Fruit fly (Drosophila melanogaster) whole organism, embryonic: ENCODE data around the gene CG12289.

ENCODE experiments used
- CG11560 ChIP-seq: fragments of 200-800 bp; sonication (Bioruptor generic); IDR thresholded peaks from 3 replicates; pipeline ENCODE4 v1.3.6; 2022; ENCODE audit warnings: missing biosample characterization, missing genetic modification characterization
- CG1233 ChIP-seq: fragments of 200-800 bp; sonication (Bioruptor generic); optimal IDR thresholded peaks from 4 replicates; lab custom pipeline; 2018; ENCODE audit warnings: missing biosample characterization, mild to moderate bottlenecking, missing genetic modification characterization
- CG1529 ChIP-seq: fragments of 200-800 bp; sonication (Bioruptor generic); optimal IDR thresholded peaks from 3 replicates; lab custom pipeline; 2018; ENCODE audit warnings: missing biosample characterization, missing genetic modification characterization
- CG17186 ChIP-seq: fragments of 200-800 bp; sonication (Bioruptor generic); optimal IDR thresholded peaks from 3 replicates; lab custom pipeline; 2017; ENCODE audit warnings: missing biosample characterization, missing genetic modification reagents, missing genetic modification characterization
- CG17328 ChIP-seq: fragments of 200-800 bp; sonication (Bioruptor generic); IDR thresholded peaks from 2 replicates; pipeline ENCODE4 v1.3.6; 2022; ENCODE audit warnings: missing biosample characterization, missing genetic modification characterization
- CG17359 ChIP-seq: fragments of 200-800 bp; sonication (Bioruptor generic); optimal IDR thresholded peaks from 3 replicates; lab custom pipeline; 2018; ENCODE audit warnings: missing biosample characterization, mild to moderate bottlenecking, missing genetic modification characterization, moderate library complexity
- CG17912 ChIP-seq: fragments of 200-800 bp; sonication (Bioruptor generic); optimal IDR thresholded peaks from 2 replicates; lab custom pipeline; 2018; ENCODE audit warnings: missing biosample characterization, mild to moderate bottlenecking, missing genetic modification characterization
- CG18262 ChIP-seq: fragments of 200-800 bp; optimal IDR thresholded peaks from 3 replicates; lab custom pipeline; 2019; ENCODE audit warnings: missing biosample characterization, mild to moderate bottlenecking, missing genetic modification characterization, moderate library complexity
- CG1832 ChIP-seq: fragments of 200-800 bp; sonication (Bioruptor generic); optimal IDR thresholded peaks from 2 replicates; lab custom pipeline; 2017; ENCODE audit warnings: missing biosample characterization, mild to moderate bottlenecking, missing genetic modification characterization, inconsistent platforms
- CG2199 ChIP-seq: fragments of 200-800 bp; sonication (Bioruptor generic); IDR thresholded peaks from 3 replicates; pipeline ENCODE4 v1.3.6; 2022; ENCODE audit warnings: missing biosample characterization, missing genetic modification characterization
- CG2202 ChIP-seq: fragments of 200-800 bp; sonication (Bioruptor generic); optimal IDR thresholded peaks from 2 replicates; lab custom pipeline; 2018; ENCODE audit warnings: missing biosample characterization, mild to moderate bottlenecking, missing genetic modification characterization
- CG2889 ChIP-seq: fragments of 200-800 bp; sonication (Bioruptor generic); IDR thresholded peaks from 3 replicates; pipeline ENCODE4 v1.3.6; 2022; ENCODE audit warnings: missing biosample characterization, missing genetic modification characterization
- CG3065 ChIP-seq: fragments of 200-800 bp; sonication (Bioruptor generic); optimal IDR thresholded peaks from 2 replicates; lab custom pipeline; 2016; ENCODE audit warnings: missing biosample characterization, missing genetic modification characterization
- CG32767 ChIP-seq: fragments of 200-800 bp; sonication (Bioruptor generic); IDR thresholded peaks from 2 replicates; pipeline ENCODE4 v1.3.6; 2022; ENCODE audit warnings: missing biosample characterization, missing genetic modification characterization
- CG4282 ChIP-seq: fragments of 200-800 bp; sonication (Bioruptor generic); optimal IDR thresholded peaks from 2 replicates; lab custom pipeline; 2016; ENCODE audit warnings: missing biosample characterization, missing genetic modification characterization
- CG5245 ChIP-seq: fragments of 200-800 bp; sonication (Bioruptor generic); optimal IDR thresholded peaks from 3 replicates; lab custom pipeline; 2016; ENCODE audit warnings: missing biosample characterization, missing genetic modification characterization
- CG6175 ChIP-seq: fragments of 200-800 bp; sonication (Bioruptor generic); IDR thresholded peaks from 3 replicates; pipeline ENCODE4 v1.3.6; 2022; ENCODE audit warnings: missing biosample characterization, missing genetic modification characterization
- CG7556 ChIP-seq: fragments of 200-800 bp; sonication (Bioruptor generic); optimal IDR thresholded peaks from 2 replicates; lab custom pipeline; 2017; ENCODE audit warnings: missing biosample characterization, mild to moderate bottlenecking, missing genetic modification characterization
- CG7786 ChIP-seq: fragments of 200-800 bp; sonication (Bioruptor generic); optimal IDR thresholded peaks from 2 replicates; lab custom pipeline; 2016; ENCODE audit warnings: missing biosample characterization, missing genetic modification characterization
- CG8290 ChIP-seq, 3 experiments: fragments of 200-800 bp; sonication (Bioruptor generic); optimal IDR thresholded peaks; 2 replicates each; lab custom pipeline; 2016 to 2019; ENCODE audit warnings: missing biosample characterization in 3 of 3, missing genetic modification characterization in 3 of 3, mild to moderate bottlenecking in 2 of 3, moderate library complexity in 1 of 3
- CG9215 ChIP-seq: fragments of 200-800 bp; sonication (Bioruptor generic); IDR thresholded peaks from 2 replicates; pipeline ENCODE4 v1.3.6; 2022; ENCODE audit warnings: missing biosample characterization, missing genetic modification characterization
- Dbx ChIP-seq: fragments of 200-800 bp; sonication (Bioruptor generic); IDR thresholded peaks from 3 replicates; pipeline ENCODE4 v1.3.6; 2022; ENCODE audit warnings: missing biosample characterization, missing genetic modification characterization
- Dfd ChIP-seq, 2 experiments: fragments of >200 bp; optimal IDR thresholded peaks; 2 replicates each; lab custom pipeline; 2017; ENCODE audit warnings: missing biosample characterization in 2 of 2, missing genetic modification characterization in 2 of 2
- E2f1 ChIP-seq: fragments of 200-800 bp; sonication (Bioruptor generic); IDR thresholded peaks from 2 replicates; pipeline ENCODE4 v1.3.6; 2022; ENCODE audit warnings: missing biosample characterization, missing genetic modification characterization
- Eip74EF ChIP-seq, 2 experiments: fragments of 200-800 bp in 1 of 2; fragments of >200 bp in 1 of 2; sonication (Bioruptor generic) in 1 of 2; optimal IDR thresholded peaks; 2 replicates each; lab custom pipeline; 2017 to 2019; ENCODE audit warnings: missing biosample characterization in 2 of 2, missing genetic modification characterization in 2 of 2, mild to moderate bottlenecking in 1 of 2, moderate library complexity in 1 of 2
- Fer3 ChIP-seq: fragments of 200-800 bp; sonication (Bioruptor generic); optimal IDR thresholded peaks from 2 replicates; lab custom pipeline; 2018; ENCODE audit warnings: missing biosample characterization, mild to moderate bottlenecking, missing genetic modification characterization, moderate library complexity
- HHEX ChIP-seq: fragments of 200-800 bp; sonication (Bioruptor generic); optimal IDR thresholded peaks from 3 replicates; lab custom pipeline; 2017; ENCODE audit warnings: missing biosample characterization, mild to moderate bottlenecking, missing genetic modification characterization, missing genetic modification reagents
- HLH54F ChIP-seq: fragments of 200-800 bp; sonication (Bioruptor generic); optimal IDR thresholded peaks from 3 replicates; lab custom pipeline; 2016; ENCODE audit warnings: missing biosample characterization, missing genetic modification characterization
- HmgZ ChIP-seq: fragments of 200-800 bp; sonication (Bioruptor generic); optimal IDR thresholded peaks from 2 replicates; lab custom pipeline; 2018; ENCODE audit warnings: missing biosample characterization, mild to moderate bottlenecking, missing genetic modification characterization
- Hr39 ChIP-seq: fragments of >200 bp; optimal IDR thresholded peaks from 2 replicates; lab custom pipeline; 2017
- Hsf ChIP-seq: fragments of 200-800 bp; sonication (Bioruptor generic); optimal IDR thresholded peaks from 3 replicates; lab custom pipeline; 2016; ENCODE audit warnings: missing biosample characterization, missing genetic modification characterization
- Nf-YC ChIP-seq: fragments of 200-800 bp; optimal IDR thresholded peaks from 3 replicates; lab custom pipeline; 2019; ENCODE audit warnings: missing biosample characterization, mild to moderate bottlenecking, missing genetic modification characterization, moderate library complexity
- Sry-β ChIP-seq: fragments of 200-800 bp; sonication (Bioruptor generic); optimal IDR thresholded peaks from 2 replicates; lab custom pipeline; 2018; ENCODE audit warnings: missing biosample characterization, mild to moderate bottlenecking, missing genetic modification characterization, moderate library complexity
- abd-A ChIP-seq: fragments of 200-800 bp; sonication (Bioruptor generic); optimal IDR thresholded peaks from 3 replicates; lab custom pipeline; 2019; ENCODE audit warnings: missing biosample characterization, mild to moderate bottlenecking, missing genetic modification characterization, moderate library complexity
- cg ChIP-seq: fragments of 200-800 bp; sonication (Bioruptor generic); optimal IDR thresholded peaks from 3 replicates; lab custom pipeline; 2019; ENCODE audit warnings: missing biosample characterization, mild to moderate bottlenecking, missing genetic modification characterization, moderate library complexity
- crol ChIP-seq: fragments of 200-800 bp; sonication (Bioruptor generic); IDR thresholded peaks from 2 replicates; pipeline ENCODE4 v1.3.6; 2022; ENCODE audit warnings: missing biosample characterization, missing genetic modification characterization
- cwo ChIP-seq: fragments of 200-800 bp; sonication (Bioruptor generic); optimal IDR thresholded peaks from 3 replicates; lab custom pipeline; 2017; ENCODE audit warnings: missing biosample characterization, missing genetic modification characterization, mild to moderate bottlenecking, moderate library complexity, missing genetic modification reagents
- exex ChIP-seq: fragments of 200-800 bp; sonication (Bioruptor generic); optimal IDR thresholded peaks from 4 replicates; lab custom pipeline; 2018; ENCODE audit warnings: missing biosample characterization, mild to moderate bottlenecking, missing genetic modification characterization, moderate library complexity
- h ChIP-seq: fragments of >200 bp; optimal IDR thresholded peaks from 2 replicates; lab custom pipeline; 2017
- jumu ChIP-seq: fragments of 200-800 bp; sonication (Bioruptor generic); optimal IDR thresholded peaks from 3 replicates; lab custom pipeline; 2016; ENCODE audit warnings: missing biosample characterization, missing genetic modification characterization
- lilli ChIP-seq: fragments of 200-800 bp; sonication (Bioruptor generic); optimal IDR thresholded peaks from 3 replicates; lab custom pipeline; 2016; ENCODE audit warnings: missing biosample characterization, missing genetic modification characterization
- mirr ChIP-seq: fragments of 200-800 bp; sonication (Bioruptor generic); optimal IDR thresholded peaks from 3 replicates; lab custom pipeline; 2018; ENCODE audit warnings: missing biosample characterization, mild to moderate bottlenecking, missing genetic modification characterization
- mld ChIP-seq: fragments of 200-800 bp; sonication (Bioruptor generic); IDR thresholded peaks from 3 replicates; pipeline ENCODE4 v1.3.6; 2022; ENCODE audit warnings: missing biosample characterization, missing genetic modification characterization; ENCODE audit not compliant: partially characterized antibody
- org-1 ChIP-seq: fragments of 200-800 bp; sonication (Bioruptor generic); optimal IDR thresholded peaks from 2 replicates; lab custom pipeline; 2017; ENCODE audit warnings: missing biosample characterization, missing genetic modification characterization
- otp ChIP-seq: fragments of 200-800 bp; sonication (Bioruptor generic); IDR thresholded peaks from 3 replicates; pipeline ENCODE4, ENCODE4 v1.3.6; 2022; ENCODE audit warnings: missing biosample characterization, missing genetic modification characterization
- pho ChIP-seq: fragments of 200-800 bp; sonication (Bioruptor generic); optimal IDR thresholded peaks from 2 replicates; lab custom pipeline; 2016; ENCODE audit warnings: missing biosample characterization, missing genetic modification characterization
- pros ChIP-seq: fragments of 200-800 bp; sonication (Bioruptor generic); optimal IDR thresholded peaks from 3 replicates; lab custom pipeline; 2019; ENCODE audit warnings: missing biosample characterization, mild to moderate bottlenecking, missing genetic modification characterization, moderate library complexity
- trh ChIP-seq: fragments of 200-800 bp; sonication (Bioruptor generic); optimal IDR thresholded peaks from 2 replicates; lab custom pipeline; 2016; ENCODE audit warnings: missing biosample characterization, missing genetic modification characterization
- twi ChIP-seq: fragments of 200-800 bp; optimal IDR thresholded peaks from 2 replicates; lab custom pipeline; 2019; ENCODE audit warnings: missing biosample characterization, mild to moderate bottlenecking, missing genetic modification characterization, moderate library complexity
- unc-4 ChIP-seq: fragments of 200-800 bp; sonication (Bioruptor generic); IDR thresholded peaks from 2 replicates; pipeline ENCODE4 v1.3.6; 2022; ENCODE audit warnings: missing biosample characterization, missing genetic modification characterization; ENCODE audit not compliant: partially characterized antibody
- wek ChIP-seq: fragments of 200-800 bp; sonication (Bioruptor generic); optimal IDR thresholded peaks from 3 replicates; lab custom pipeline; 2018; ENCODE audit warnings: missing biosample characterization, mild to moderate bottlenecking, missing genetic modification characterization, moderate library complexity
- zfh1 ChIP-seq: fragments of 200-800 bp; sonication (Bioruptor generic); IDR thresholded peaks from 3 replicates; pipeline ENCODE4 v1.3.6; 2022; ENCODE audit warnings: missing biosample characterization, missing genetic modification characterization

Gene CG12289

DNA sequence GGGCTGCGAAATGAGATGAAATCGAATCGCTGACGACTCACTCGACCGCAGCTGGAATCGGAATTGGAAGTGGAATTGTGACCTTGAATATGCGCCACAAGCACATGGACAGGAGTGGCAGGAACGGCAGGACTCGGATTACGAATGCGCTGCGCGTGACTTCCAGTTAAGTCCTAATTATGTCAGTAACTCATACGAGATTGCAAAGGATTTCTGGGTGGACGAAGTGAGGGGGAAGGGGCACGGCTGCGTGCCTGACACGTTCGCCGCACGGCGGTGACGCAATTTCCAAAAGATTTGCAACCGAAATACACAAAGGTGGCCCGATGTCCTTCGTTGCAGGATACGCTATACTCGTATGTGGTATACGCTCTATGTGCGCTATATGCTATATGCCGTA lies 36.4 kb downstream of the CG12289 start (continued):
- TF ChIP-seq Dbx (GFP tag; lab: Robert Waterston, UW) (0 out of 3 replicates have a peak, but pooled peaks have one; percentile 21), HmgZ (tag; lab: Kevin White, UChicago) (no peak), E2f1 (GFP tag; lab: Robert Waterston, UW) (no peak), CG8290 (GFP tag; optimal IDR thresholded peaks at IDR 0.05; lab: Kevin White, UChicago) (no peak), CG8290 (tag; optimal IDR thresholded peaks at IDR 0.05; lab: Kevin White, UChicago) (no peak), twi (tag; lab: Kevin White, UChicago) (peak; percentile 35), h (lab: Kevin White, UChicago) (no peak), Nf-YC (tag; lab: Kevin White, UChicago) (no peak), CG32767 (no peak), CG17186 (GFP tag; lab: Kevin White, UChicago) (no peak), HHEX (no peak), trh (GFP tag; lab: Kevin White, UChicago) (no peak), CG2199 (GFP tag; lab: Robert Waterston, UW) (peak; percentile 22; the same call in 1 of the 3 replicates), CG17359 (tag; lab: Kevin White, UChicago) (no peak), pho (GFP tag; lab: Kevin White, UChicago) (no peak), cwo (GFP tag; lab: Kevin White, UChicago) (no peak), CG1529 (GFP tag; lab: Kevin White, UChicago) (no peak), Hsf (GFP tag; lab: Kevin White, UChicago) (no peak), mirr (peak; percentile 4), exex (tag; lab: Kevin White, UChicago) (no peak), wek (no peak), crol (GFP tag; lab: Robert Waterston, UW) (peak; percentile 78), CG17912 (GFP tag; lab: Kevin White, UChicago) (no peak), abd-A (tag; lab: Kevin White, UChicago) (peak; percentile 50), CG4282 (GFP tag; lab: Kevin White, UChicago) (no peak), CG7556 (no peak), Fer3 (tag; lab: Kevin White, UChicago) (no peak), CG2889 (no peak), HLH54F (GFP tag; lab: Kevin White, UChicago) (no peak), zfh1 (GFP tag; lab: Robert Waterston, UW) (no peak), org-1 (GFP tag; lab: Kevin White, UChicago) (no peak), CG6175 (GFP tag; lab: Robert Waterston, UW) (no peak), CG1233 (GFP tag; lab: Kevin White, UChicago) (no peak), CG18262 (tag; lab: Kevin White, UChicago) (no peak), Hr39 (lab: Kevin White, UChicago) (no peak), mld (GFP tag; lab: Robert Waterston, UW) (no peak), CG3065 (GFP tag; lab: Kevin White, UChicago) (no peak), CG9215 (no peak), Dfd (GFP tag; optimal IDR thresholded peaks at IDR 0.05; lab: Kevin White, UChicago) (no peak), Sry-β (GFP tag; lab: Kevin White, UChicago) (no peak), otp (GFP tag; lab: Robert Waterston, UW) (no peak), jumu (no peak), CG17328 (no peak), unc-4 (GFP tag; lab: Robert Waterston, UW) (no peak), Eip74EF (GFP tag; optimal IDR thresholded peaks at IDR 0.05; lab: Kevin White, UChicago) (no peak), pros (GFP tag; lab: Kevin White, UChicago) (peak; percentile 92), CG1832 (GFP tag; lab: Kevin White, UChicago) (no peak), lilli (GFP tag; lab: Kevin White, UChicago) (no peak), cg (GFP tag; lab: Kevin White, UChicago) (no peak), CG2202 (tag; lab: Kevin White, UChicago) (no peak), CG7786 (GFP tag; lab: Kevin White, UChicago) (no peak), CG11560 (no peak), CG5245 (no peak)
